Fruit fly (Drosophila melanogaster) whole organism, embryonic: ENCODE results near the gene Vm26Ac.

ENCODE experiments used
- Abd-B ChIP-seq: fragments of 200-800 bp; sonication (Bioruptor generic); optimal IDR thresholded peaks from 2 replicates; lab custom pipeline; 2018; ENCODE audit warnings: missing biosample characterization, mild to moderate bottlenecking, missing genetic modification characterization, moderate library complexity
- CG11504 ChIP-seq: fragments of 200-800 bp; sonication (Bioruptor generic); optimal IDR thresholded peaks from 3 replicates; lab custom pipeline; 2019; ENCODE audit warnings: missing biosample characterization, mild to moderate bottlenecking, missing genetic modification characterization, moderate library complexity
- CG11723 ChIP-seq: fragments of 200-800 bp; sonication (Bioruptor generic); optimal IDR thresholded peaks from 2 replicates; lab custom pipeline; 2017; ENCODE audit warnings: missing biosample characterization, mild to moderate bottlenecking, missing genetic modification characterization
- CG12391 ChIP-seq: fragments of 200-800 bp; sonication (Bioruptor generic); optimal IDR thresholded peaks from 3 replicates; lab custom pipeline; 2018; ENCODE audit warnings: missing biosample characterization, mild to moderate bottlenecking, missing genetic modification characterization, moderate library complexity
- CG12659 ChIP-seq: fragments of 200-800 bp; sonication (Bioruptor generic); optimal IDR thresholded peaks from 3 replicates; lab custom pipeline; 2017; ENCODE audit warnings: mild to moderate bottlenecking, missing biosample characterization, missing genetic modification reagents, missing genetic modification characterization
- CG15073 ChIP-seq: fragments of 200-800 bp; sonication (Bioruptor generic); optimal IDR thresholded peaks from 2 replicates; lab custom pipeline; 2016; ENCODE audit warnings: missing biosample characterization, missing genetic modification characterization
- CG17829 ChIP-seq: fragments of 200-800 bp; optimal IDR thresholded peaks from 2 replicates; lab custom pipeline; 2019; ENCODE audit warnings: missing biosample characterization, mild to moderate bottlenecking, missing genetic modification characterization, moderate library complexity
- CG18262 ChIP-seq: fragments of 200-800 bp; optimal IDR thresholded peaks from 3 replicates; lab custom pipeline; 2019; ENCODE audit warnings: missing biosample characterization, mild to moderate bottlenecking, missing genetic modification characterization, moderate library complexity
- CG18476 ChIP-seq: fragments of 200-800 bp; sonication (Bioruptor generic); optimal IDR thresholded peaks from 2 replicates; lab custom pipeline; 2016; ENCODE audit warnings: missing biosample characterization, mild to moderate bottlenecking, missing genetic modification characterization
- CG18619 ChIP-seq: fragments of 200-800 bp; sonication (Bioruptor generic); optimal IDR thresholded peaks from 3 replicates; lab custom pipeline; 2017; ENCODE audit warnings: missing biosample characterization, mild to moderate bottlenecking, missing genetic modification characterization
- CG32532 ChIP-seq: fragments of 200-800 bp; sonication (Bioruptor generic); IDR thresholded peaks from 2 replicates; pipeline ENCODE4 v1.3.6; 2022; ENCODE audit warnings: missing biosample characterization, missing genetic modification characterization
- CG33213 ChIP-seq: fragments of 200-800 bp; sonication (Bioruptor generic); optimal IDR thresholded peaks from 3 replicates; lab custom pipeline; 2016; ENCODE audit warnings: missing biosample characterization, missing genetic modification characterization
- CG3407 ChIP-seq: fragments of 200-800 bp; sonication (Bioruptor generic); optimal IDR thresholded peaks from 2 replicates; lab custom pipeline; 2018; ENCODE audit warnings: missing biosample characterization, mild to moderate bottlenecking, missing genetic modification characterization
- CG3838 ChIP-seq: fragments of 200-800 bp; sonication (Bioruptor generic); optimal IDR thresholded peaks from 3 replicates; lab custom pipeline; 2016; ENCODE audit warnings: missing biosample characterization, missing genetic modification characterization
- CG4328 ChIP-seq: fragments of 200-800 bp; sonication (Bioruptor generic); optimal IDR thresholded peaks from 3 replicates; lab custom pipeline; 2017; ENCODE audit warnings: missing biosample characterization, missing genetic modification reagents, missing genetic modification characterization
- CG4730 ChIP-seq: fragments of 200-800 bp; sonication (Bioruptor generic); IDR thresholded peaks from 2 replicates; pipeline ENCODE4 v1.3.6; 2022; ENCODE audit warnings: missing biosample characterization, missing genetic modification characterization
- CG6254 ChIP-seq: fragments of 200-800 bp; sonication (Bioruptor generic); optimal IDR thresholded peaks from 3 replicates; lab custom pipeline; 2017; ENCODE audit warnings: mild to moderate bottlenecking, missing biosample characterization, missing genetic modification reagents, missing genetic modification characterization
- CG6765 ChIP-seq: fragments of 200-800 bp; sonication (Bioruptor generic); optimal IDR thresholded peaks from 3 replicates; lab custom pipeline; 2017; ENCODE audit warnings: missing biosample characterization, mild to moderate bottlenecking, missing genetic modification characterization
- CG8765 ChIP-seq: fragments of 200-800 bp; sonication (Bioruptor generic); IDR thresholded peaks from 2 replicates; pipeline ENCODE4 v1.3.6; 2022; ENCODE audit warnings: missing biosample characterization, missing genetic modification characterization
- Deaf1 ChIP-seq: fragments of 200-800 bp; optimal IDR thresholded peaks from 3 replicates; lab custom pipeline; 2019; ENCODE audit warnings: missing biosample characterization, mild to moderate bottlenecking, missing genetic modification characterization, moderate library complexity
- Dip3 ChIP-seq: fragments of 200-800 bp; sonication (Bioruptor generic); optimal IDR thresholded peaks from 3 replicates; lab custom pipeline; 2016; ENCODE audit warnings: missing biosample characterization, missing genetic modification characterization
- Dll ChIP-seq: fragments of 200-800 bp; sonication (Bioruptor generic); IDR thresholded peaks from 4 replicates; pipeline ENCODE4 v1.3.6; 2022; ENCODE audit warnings: missing biosample characterization, missing genetic modification characterization; ENCODE audit not compliant: partially characterized antibody
- ERR ChIP-seq: fragments of 200-800 bp; sonication (Bioruptor generic); optimal IDR thresholded peaks from 2 replicates; lab custom pipeline; 2016; ENCODE audit warnings: missing biosample characterization, missing genetic modification characterization
- H2.0 ChIP-seq: fragments of 200-800 bp; sonication (Bioruptor generic); IDR thresholded peaks from 2 replicates; pipeline ENCODE4 v1.3.6; 2022; ENCODE audit warnings: missing biosample characterization, missing genetic modification characterization
- HLH4C ChIP-seq: fragments of 200-800 bp; sonication (Bioruptor generic); IDR thresholded peaks from 3 replicates; pipeline ENCODE4 v1.3.6; 2022; ENCODE audit warnings: missing biosample characterization, missing genetic modification characterization; ENCODE audit not compliant: partially characterized antibody
- HLHmδ ChIP-seq: fragments of 200-800 bp; sonication (Bioruptor generic); optimal IDR thresholded peaks from 2 replicates; lab custom pipeline; 2018; ENCODE audit warnings: missing biosample characterization, mild to moderate bottlenecking, missing genetic modification characterization, moderate library complexity
- Hmr ChIP-seq: fragments of 200-800 bp; sonication (Bioruptor generic); optimal IDR thresholded peaks from 3 replicates; lab custom pipeline; 2017; ENCODE audit warnings: mild to moderate bottlenecking, missing biosample characterization, missing genetic modification reagents, missing genetic modification characterization
- Hsf ChIP-seq: fragments of 200-800 bp; sonication (Bioruptor generic); optimal IDR thresholded peaks from 3 replicates; lab custom pipeline; 2016; ENCODE audit warnings: missing biosample characterization, missing genetic modification characterization
- MBD-R2 ChIP-seq: fragments of 200-800 bp; sonication (Bioruptor generic); IDR thresholded peaks from 2 replicates; pipeline ENCODE4 v1.3.6; 2022; ENCODE audit warnings: missing biosample characterization, missing genetic modification characterization
- Max ChIP-seq: fragments of 200-800 bp; sonication (Bioruptor generic); optimal IDR thresholded peaks from 2 replicates; lab custom pipeline; 2016; ENCODE audit warnings: missing biosample characterization, mild to moderate bottlenecking, missing genetic modification characterization
- NFAT ChIP-seq: fragments of 200-800 bp; sonication (Bioruptor generic); IDR thresholded peaks from 2 replicates; pipeline ENCODE4 v1.3.6; 2022; ENCODE audit warnings: missing biosample characterization, missing genetic modification characterization
- Pdp1 ChIP-seq, 2 experiments: fragments of 200-800 bp; sonication (Bioruptor generic); optimal IDR thresholded peaks; 3 replicates each; lab custom pipeline; 2016; ENCODE audit warnings: missing biosample characterization in 2 of 2, missing genetic modification characterization in 2 of 2, mild to moderate bottlenecking in 1 of 2, moderate library complexity in 1 of 2
- Rx ChIP-seq: fragments of 200-800 bp; sonication (Bioruptor generic); IDR thresholded peaks from 2 replicates; pipeline ENCODE4 v1.3.6; 2022; ENCODE audit warnings: missing biosample characterization, missing genetic modification characterization
- Side ChIP-seq: fragments of 200-800 bp; sonication (Bioruptor generic); optimal IDR thresholded peaks from 2 replicates; lab custom pipeline; 2016; ENCODE audit warnings: missing biosample characterization, missing genetic modification characterization
- ara ChIP-seq: fragments of 200-800 bp; sonication (Bioruptor generic); IDR thresholded peaks from 2 replicates; pipeline ENCODE4 v1.3.6; 2022; ENCODE audit warnings: missing biosample characterization, missing genetic modification characterization
- bab2 ChIP-seq: fragments of 200-800 bp; sonication (Bioruptor generic); optimal IDR thresholded peaks from 2 replicates; lab custom pipeline; 2016; ENCODE audit warnings: missing biosample characterization, missing genetic modification characterization
- br ChIP-seq: fragments of >200 bp; optimal IDR thresholded peaks from 2 replicates; lab custom pipeline; 2017
- chm ChIP-seq: fragments of 200-800 bp; sonication (Bioruptor generic); IDR thresholded peaks from 2 replicates; pipeline ENCODE4 v1.3.6; 2022; ENCODE audit warnings: missing biosample characterization, missing genetic modification characterization
- crp ChIP-seq, 2 experiments: fragments of 200-800 bp; sonication (Bioruptor generic); optimal IDR thresholded peaks; 2 replicates in 1 of 2; 3 replicates in 1 of 2; lab custom pipeline; 2017; ENCODE audit warnings: missing biosample characterization in 2 of 2, missing genetic modification characterization in 2 of 2, mild to moderate bottlenecking in 1 of 2, moderate library complexity in 1 of 2
- disco-r ChIP-seq: fragments of 200-800 bp; sonication (Bioruptor generic); optimal IDR thresholded peaks from 2 replicates; lab custom pipeline; 2016; ENCODE audit warnings: missing biosample characterization, missing genetic modification characterization
- eve ChIP-seq, 2 experiments: fragments of >200 bp; optimal IDR thresholded peaks; 2 replicates each; lab custom pipeline; 2017; ENCODE audit warnings: missing biosample characterization in 2 of 2, missing genetic modification characterization in 2 of 2
- fd96Cb ChIP-seq: fragments of 200-800 bp; sonication (Bioruptor generic); optimal IDR thresholded peaks from 2 replicates; lab custom pipeline; 2018; ENCODE audit warnings: missing biosample characterization, mild to moderate bottlenecking, missing genetic modification characterization, moderate library complexity
- onecut ChIP-seq: fragments of 200-800 bp; sonication (Bioruptor generic); IDR thresholded peaks from 2 replicates; pipeline ENCODE4 v1.3.6; 2022; ENCODE audit warnings: missing biosample characterization, missing genetic modification characterization
- pros ChIP-seq: fragments of 200-800 bp; sonication (Bioruptor generic); optimal IDR thresholded peaks from 3 replicates; lab custom pipeline; 2019; ENCODE audit warnings: missing biosample characterization, mild to moderate bottlenecking, missing genetic modification characterization, moderate library complexity
- scrt ChIP-seq: fragments of 200-800 bp; sonication (Bioruptor generic); optimal IDR thresholded peaks from 2 replicates; lab custom pipeline; 2018; ENCODE audit warnings: missing biosample characterization, mild to moderate bottlenecking, missing genetic modification characterization, moderate library complexity
- stc ChIP-seq: fragments of 200-800 bp; sonication (Bioruptor generic); IDR thresholded peaks from 2 replicates; pipeline ENCODE4 v1.3.6; 2022; ENCODE audit warnings: missing biosample characterization, missing genetic modification characterization
- tgo ChIP-seq: fragments of 200-800 bp; sonication (Bioruptor generic); IDR thresholded peaks from 3 replicates; pipeline ENCODE4 v1.3.6; 2022; ENCODE audit warnings: missing biosample characterization, missing genetic modification characterization
- trem ChIP-seq: fragments of 200-800 bp; optimal IDR thresholded peaks from 3 replicates; lab custom pipeline; 2019; ENCODE audit warnings: missing biosample characterization, mild to moderate bottlenecking, missing genetic modification characterization, moderate library complexity
- vfl ChIP-seq: fragments of 200-800 bp; sonication (Bioruptor generic); optimal IDR thresholded peaks from 2 replicates; lab custom pipeline; 2016; ENCODE audit warnings: missing biosample characterization, missing genetic modification characterization
- wek ChIP-seq: fragments of 200-800 bp; sonication (Bioruptor generic); optimal IDR thresholded peaks from 3 replicates; lab custom pipeline; 2018; ENCODE audit warnings: missing biosample characterization, mild to moderate bottlenecking, missing genetic modification characterization, moderate library complexity

Gene Vm26Ac

dm6 chr2L:5977070-5977728 is 18.8 kb upstream of the Vm26Ac start (continued):
- no peak for TF ChIP-seq CG12391 (tag; lab: Kevin White, UChicago)
- TF ChIP-seq CG17829 (tag; lab: Kevin White, UChicago): no peak
- TF ChIP-seq H2.0: no peak
- TF ChIP-seq MBD-R2 (GFP tag; lab: Robert Waterston, UW): no peak
- peak; percentile 14 for TF ChIP-seq bab2 (GFP tag; lab: Kevin White, UChicago)
- TF ChIP-seq CG4730: no peak
- TF ChIP-seq Deaf1: peak; percentile 64
- TF ChIP-seq fd96Cb (tag; lab: Kevin White, UChicago): no peak
- peak; percentile 0 for TF ChIP-seq CG4328 (GFP tag; lab: Kevin White, UChicago)
- TF ChIP-seq Hmr (GFP tag; lab: Kevin White, UChicago): no peak
- no peak for TF ChIP-seq CG18619 (GFP tag; lab: Kevin White, UChicago)
- no peak for TF ChIP-seq Hsf (GFP tag; lab: Kevin White, UChicago)
- peak; percentile 97 for TF ChIP-seq pros
- no peak for TF ChIP-seq Dll (GFP tag; lab: Robert Waterston, UW)
- no peak for TF ChIP-seq CG3407 (GFP tag; lab: Kevin White, UChicago)
- TF ChIP-seq CG6254: no peak
- peak; percentile 42 for TF ChIP-seq Side (GFP tag; lab: Kevin White, UChicago)
- TF ChIP-seq NFAT: no peak
- TF ChIP-seq HLHmδ (GFP tag; lab: Kevin White, UChicago): no peak
- no peak for TF ChIP-seq Max (GFP tag; lab: Kevin White, UChicago)
- TF ChIP-seq crp (GFP tag; optimal IDR thresholded peaks at IDR 0.05; lab: Kevin White, UChicago): peak in 1 of 2 experiments; percentile 75
- no peak for TF ChIP-seq Abd-B (GFP tag; lab: Kevin White, UChicago)
- TF ChIP-seq chm: no peak
- peak in 1 of 2 experiments; percentile 38 for TF ChIP-seq Pdp1 (GFP tag; optimal IDR thresholded peaks at IDR 0.05; lab: Kevin White, UChicago)
- no peak for TF ChIP-seq disco-r (GFP tag; lab: Kevin White, UChicago)
- TF ChIP-seq CG12659 (GFP tag; lab: Kevin White, UChicago): peak; percentile 22
- TF ChIP-seq CG11504: peak; percentile 2
- TF ChIP-seq CG33213 (GFP tag; lab: Kevin White, UChicago): no peak
- TF ChIP-seq wek: peak; percentile 15
- TF ChIP-seq CG18476 (GFP tag; lab: Kevin White, UChicago): no peak
- no peak for TF ChIP-seq CG32532
- no peak for TF ChIP-seq Rx (GFP tag; lab: Robert Waterston, UW)
- TF ChIP-seq trem (tag; lab: Kevin White, UChicago): peak; percentile 98
- no peak for TF ChIP-seq vfl
- TF ChIP-seq CG15073 (GFP tag; lab: Kevin White, UChicago): no peak
- no peak for TF ChIP-seq CG11723 (GFP tag; lab: Kevin White, UChicago)
- TF ChIP-seq CG6765 (GFP tag; lab: Kevin White, UChicago): peak; percentile 58
- TF ChIP-seq scrt (GFP tag; lab: Kevin White, UChicago): peak; percentile 1
- no peak for TF ChIP-seq eve (GFP tag; optimal IDR thresholded peaks at IDR 0.05; lab: Kevin White, UChicago)
- no peak for TF ChIP-seq stc (GFP tag; lab: Robert Waterston, UW)
- no peak for TF ChIP-seq CG8765 (GFP tag; lab: Robert Waterston, UW)
- TF ChIP-seq ERR (GFP tag; lab: Kevin White, UChicago): no peak
- no peak for TF ChIP-seq br (lab: Kevin White, UChicago)
- TF ChIP-seq CG3838 (GFP tag; lab: Kevin White, UChicago): no peak
- no peak for TF ChIP-seq HLH4C
- TF ChIP-seq onecut (GFP tag; lab: Robert Waterston, UW): 0 out of 2 replicates have a peak, but pooled peaks have one; percentile 3
- TF ChIP-seq Dip3 (GFP tag; lab: Kevin White, UChicago): no peak
- TF ChIP-seq CG18262 (tag; lab: Kevin White, UChicago): no peak
- TF ChIP-seq tgo: no peak
- TF ChIP-seq ara (GFP tag; lab: Robert Waterston, UW): no peak
